Worm (Caenorhabditis elegans) whole organism, mixed stage, embryonic: ENCODE results near the gene ger-1.

Source experiments
- ceh-43 ChIP-seq: fragments of 200-800 bp; sonication (Bioruptor generic); optimal IDR thresholded peaks from 2 replicates; lab custom pipeline; 2018; ENCODE audit warnings: mild to moderate bottlenecking, missing genetic modification characterization, moderate library complexity, missing compliant biosample characterization
- drap-1 ChIP-seq: fragments of 200-800 bp; sonication (Bioruptor generic); optimal IDR thresholded peaks from 3 replicates; lab custom pipeline; 2018; ENCODE audit warnings: mild to moderate bottlenecking, missing genetic modification characterization, missing compliant biosample characterization
- elt-3 ChIP-seq: fragments of 150-350 bp; optimal IDR thresholded peaks from 2 replicates; lab custom pipeline; 2014; ENCODE audit warnings: missing biosample characterization, missing genetic modification characterization
- flh-1 ChIP-seq: fragments of 200-800 bp; sonication (Bioruptor generic); optimal IDR thresholded peaks from 2 replicates; lab custom pipeline; 2018; ENCODE audit warnings: mild to moderate bottlenecking, missing genetic modification characterization, moderate library complexity, missing compliant biosample characterization
- lsy-2 ChIP-seq: fragments of 150-350 bp; optimal IDR thresholded peaks from 2 replicates; lab custom pipeline; 2014; ENCODE audit warnings: missing biosample characterization, missing genetic modification characterization
- mep-1 ChIP-seq: fragments of 150-350 bp; optimal IDR thresholded peaks from 2 replicates; lab custom pipeline; 2017; ENCODE audit warnings: missing biosample characterization, missing genetic modification reagents, missing genetic modification characterization, inconsistent platforms
- mls-2 ChIP-seq: sonication (generic microtip); optimal IDR thresholded peaks from 2 replicates; lab custom pipeline; 2016; ENCODE audit warnings: mild to moderate bottlenecking, missing genetic modification characterization, moderate library complexity, missing compliant biosample characterization
- nhr-237 ChIP-seq: fragments of 150-350 bp; optimal IDR thresholded peaks from 2 replicates; lab custom pipeline; 2014; ENCODE audit warnings: missing biosample characterization, missing genetic modification characterization
- nhr-28 ChIP-seq: fragments of 150-350 bp; optimal IDR thresholded peaks from 2 replicates; lab custom pipeline; 2014; ENCODE audit warnings: missing biosample characterization, missing genetic modification characterization
- snpc-4 ChIP-seq: fragments of 150-350 bp; optimal IDR thresholded peaks from 2 replicates; lab custom pipeline; 2014; ENCODE audit warnings: missing biosample characterization, missing genetic modification characterization
- unc-39 ChIP-seq: fragments of 150-350 bp; optimal IDR thresholded peaks from 2 replicates; lab custom pipeline; 2014; ENCODE audit warnings: missing biosample characterization, missing genetic modification characterization
- unc-62 ChIP-seq: fragments of 150-350 bp; optimal IDR thresholded peaks from 2 replicates; lab custom pipeline; 2014; ENCODE audit warnings: missing biosample characterization, missing genetic modification reagents, missing genetic modification characterization

DNA sequence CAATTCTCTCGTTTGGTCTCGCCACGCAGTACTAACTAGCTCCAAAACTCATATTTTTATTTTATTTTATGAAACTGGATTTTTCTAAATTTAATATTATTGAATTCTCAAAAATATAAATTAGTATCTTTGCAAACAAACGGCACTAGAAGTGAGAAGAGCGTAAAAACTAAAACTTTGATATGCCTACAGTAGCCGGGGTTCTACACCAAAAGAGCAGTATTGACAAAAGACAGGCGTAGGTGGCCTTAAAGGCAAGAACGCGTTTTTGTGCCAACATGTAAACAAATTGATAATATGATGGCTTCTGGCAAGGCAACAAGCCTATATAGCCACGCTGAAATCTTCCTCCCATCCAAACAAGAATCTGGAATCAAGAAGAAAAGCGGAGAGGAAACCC, 4.7 kb downstream of the ger-1 start, which contains the start of gene R01H2.1:
- no peak for TF ChIP-seq unc-62 (GFP tag; lab: Kevin White, UChicago)
- TF ChIP-seq nhr-237 (tag; lab: Kevin White, UChicago) = no peak
- no peak for TF ChIP-seq mep-1 (tag; lab: Kevin White, UChicago)
- TF ChIP-seq ceh-43 (GFP tag; lab: Kevin White, UChicago) = no peak
- TF ChIP-seq mls-2 (tag; lab: Kevin White, UChicago) = no peak
- TF ChIP-seq unc-39 (tag; lab: Kevin White, UChicago) = no peak
- no peak for TF ChIP-seq snpc-4 (tag; lab: Kevin White, UChicago)
- no peak for TF ChIP-seq flh-1
- TF ChIP-seq drap-1 = no peak
- no peak for TF ChIP-seq lsy-2 (tag; lab: Kevin White, UChicago)
- no peak for TF ChIP-seq nhr-28 (tag; lab: Kevin White, UChicago)
- no peak for TF ChIP-seq elt-3 (tag; lab: Kevin White, UChicago)
